Fruit fly (Drosophila melanogaster) S2 (cell line): ENCODE results near the gene Duba.

ENCODE experiments used
- CG8478 ChIP-seq: fragments of >200 bp; optimal IDR thresholded peaks from 2 replicates; lab custom pipeline; 2018
- CTCF ChIP-seq, 2 experiments: fragments of >200 bp; optimal IDR thresholded peaks; 2 replicates each; lab custom pipeline; 2018

- TF ChIP-seq CG8478 (lab: Kevin White, UChicago) (no peak), CTCF (optimal IDR thresholded peaks at IDR 0.05; lab: Kevin White, UChicago) (no peak)
Measured at dm6 chr3L:11656189-11656588, 46.9 kb upstream of the Duba start.
